Fruit fly (Drosophila melanogaster): ENCODE results near the gene CG9331.

The CG9331 gene

DNA sequence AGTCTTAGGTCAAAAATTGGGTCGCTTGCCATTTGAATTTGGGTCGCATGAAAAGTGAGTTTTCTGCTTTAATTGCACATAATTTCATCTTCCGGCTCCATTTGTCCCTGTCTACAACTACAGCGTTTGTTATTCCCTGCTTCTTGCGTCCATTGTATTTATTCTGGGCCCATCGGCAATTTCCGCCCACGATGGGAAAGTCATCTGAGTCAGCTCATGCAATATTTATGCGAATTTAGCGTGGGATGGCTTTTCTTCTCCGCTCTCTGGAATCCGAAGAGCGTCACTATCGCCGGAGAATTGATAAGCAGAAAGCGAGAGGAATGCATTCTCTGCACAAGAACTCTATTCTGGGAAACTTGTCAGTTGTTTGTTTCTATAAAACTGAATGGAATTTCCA, 30.1 kb upstream of the CG9331 start:
- no peak for TF ChIP-seq CG8478 (optimal IDR thresholded peaks at IDR 0.05)
- no peak for TF ChIP-seq usp (GFP tag; optimal IDR thresholded peaks at IDR 0.05)

DNA sequence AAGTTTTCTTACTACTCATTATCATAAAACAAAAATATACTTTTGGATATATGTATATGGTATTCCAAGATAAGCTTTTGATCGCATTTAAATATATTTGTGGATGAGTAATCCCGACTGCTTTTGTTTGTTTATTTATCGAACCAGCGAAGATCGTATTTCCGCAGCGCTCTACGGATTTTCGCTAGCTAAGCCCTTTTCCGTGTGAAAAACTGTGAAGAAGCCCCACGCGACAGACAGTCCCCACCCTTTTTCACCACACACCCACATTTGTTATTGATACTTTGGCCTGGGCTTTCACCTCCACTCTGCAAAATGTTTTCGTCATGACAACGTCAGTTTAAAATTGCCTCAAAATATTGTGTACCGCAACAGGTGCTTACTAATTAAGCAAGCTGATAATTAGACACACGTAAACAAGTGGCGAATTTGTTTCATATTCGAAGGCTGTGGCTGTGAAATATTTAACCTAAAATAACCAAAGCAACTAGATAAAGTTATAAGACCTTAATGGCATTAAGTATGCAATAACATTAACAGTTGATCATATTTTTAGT, 29.6 kb upstream of the CG9331 start:
- no peak for TF ChIP-seq psq (optimal IDR thresholded peaks at IDR 0.05)
- no peak for TF ChIP-seq pan (optimal IDR thresholded peaks at IDR 0.05)
- no peak for TF ChIP-seq usp (GFP tag; optimal IDR thresholded peaks at IDR 0.05)
- no peak for TF ChIP-seq Dll (optimal IDR thresholded peaks at IDR 0.05)
- TF ChIP-seq CG8478 (optimal IDR thresholded peaks at IDR 0.05) = no peak
- no peak for TF ChIP-seq EcR (GFP tag; optimal IDR thresholded peaks at IDR 0.05)

DNA sequence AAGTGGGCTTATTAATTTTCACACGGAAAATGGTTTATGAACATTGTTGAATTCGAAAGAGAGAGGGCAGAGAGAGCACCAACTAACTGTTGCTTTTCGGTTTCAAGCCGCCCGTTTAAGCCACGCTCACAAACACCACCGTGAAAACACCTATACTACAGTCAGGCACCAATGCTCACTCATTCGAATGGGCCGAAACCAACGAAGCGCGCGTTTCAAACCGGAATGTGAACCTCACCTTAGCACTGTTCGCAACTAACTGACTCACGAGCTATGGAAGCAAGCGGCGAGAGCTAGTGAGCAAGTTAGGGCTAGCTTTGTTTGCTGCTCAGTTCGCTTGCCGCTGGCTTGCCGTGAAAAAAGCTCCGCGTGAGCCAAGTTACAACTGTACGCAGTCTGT, 28.7 kb upstream of the CG9331 start:
- TF ChIP-seq CG8478 (optimal IDR thresholded peaks at IDR 0.05) (no peak), usp (GFP tag; optimal IDR thresholded peaks at IDR 0.05) (no peak), psq (optimal IDR thresholded peaks at IDR 0.05) (no peak), EcR (GFP tag; optimal IDR thresholded peaks at IDR 0.05) (no peak), Dll (optimal IDR thresholded peaks at IDR 0.05) (no peak), pan (optimal IDR thresholded peaks at IDR 0.05) (no peak)

DNA sequence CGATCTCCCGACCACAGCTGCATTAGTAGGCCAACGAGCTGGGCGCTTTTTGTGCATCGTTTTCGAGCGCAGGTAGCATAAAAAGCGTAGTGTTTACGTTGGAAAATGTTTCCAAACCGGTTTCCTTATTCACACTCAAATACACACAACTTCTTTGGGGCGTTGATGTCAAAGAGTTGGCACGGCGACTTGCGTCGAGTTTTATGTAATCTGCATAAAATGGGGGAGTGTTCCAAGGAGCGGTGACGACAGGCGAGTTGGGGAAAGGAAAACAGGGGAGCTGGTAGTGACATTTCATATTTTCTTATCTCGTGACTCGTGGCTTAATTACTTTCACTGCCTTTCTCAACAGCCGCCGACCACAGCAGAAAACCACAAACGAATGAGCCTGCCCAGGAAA, 28.0 kb upstream of the CG9331 start:
- TF ChIP-seq Dll (optimal IDR thresholded peaks at IDR 0.05) (no peak), usp (GFP tag; optimal IDR thresholded peaks at IDR 0.05) (no peak), psq (optimal IDR thresholded peaks at IDR 0.05) (no peak), CG8478 (optimal IDR thresholded peaks at IDR 0.05) (no peak), pan (optimal IDR thresholded peaks at IDR 0.05) (no peak), EcR (GFP tag; optimal IDR thresholded peaks at IDR 0.05) (no peak)

DNA sequence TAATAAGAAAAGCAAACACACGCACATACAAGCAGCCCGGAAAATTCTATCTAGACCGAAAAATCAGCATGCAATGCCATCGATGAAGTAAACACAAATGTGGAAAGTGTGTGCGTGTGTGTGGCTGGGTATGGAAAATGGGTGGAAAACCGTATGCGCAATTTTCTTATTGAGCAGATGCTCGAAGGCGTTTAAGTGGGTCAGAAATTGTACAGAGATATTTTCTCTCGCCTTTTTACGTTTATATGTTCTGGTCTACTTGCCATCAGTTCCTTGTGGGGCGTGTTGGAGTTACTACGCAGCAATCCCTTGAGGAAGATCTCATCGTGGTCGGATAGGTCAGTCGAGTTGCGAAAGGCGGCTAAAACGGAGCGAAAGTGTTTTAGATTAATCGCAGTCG, 26.9 kb upstream of the CG9331 start:
- TF ChIP-seq EcR (GFP tag; optimal IDR thresholded peaks at IDR 0.05) (no peak), Dll (optimal IDR thresholded peaks at IDR 0.05) (no peak), CG8478 (optimal IDR thresholded peaks at IDR 0.05) (no peak), psq (optimal IDR thresholded peaks at IDR 0.05) (no peak), pan (optimal IDR thresholded peaks at IDR 0.05) (no peak), usp (GFP tag; optimal IDR thresholded peaks at IDR 0.05) (no peak)

DNA sequence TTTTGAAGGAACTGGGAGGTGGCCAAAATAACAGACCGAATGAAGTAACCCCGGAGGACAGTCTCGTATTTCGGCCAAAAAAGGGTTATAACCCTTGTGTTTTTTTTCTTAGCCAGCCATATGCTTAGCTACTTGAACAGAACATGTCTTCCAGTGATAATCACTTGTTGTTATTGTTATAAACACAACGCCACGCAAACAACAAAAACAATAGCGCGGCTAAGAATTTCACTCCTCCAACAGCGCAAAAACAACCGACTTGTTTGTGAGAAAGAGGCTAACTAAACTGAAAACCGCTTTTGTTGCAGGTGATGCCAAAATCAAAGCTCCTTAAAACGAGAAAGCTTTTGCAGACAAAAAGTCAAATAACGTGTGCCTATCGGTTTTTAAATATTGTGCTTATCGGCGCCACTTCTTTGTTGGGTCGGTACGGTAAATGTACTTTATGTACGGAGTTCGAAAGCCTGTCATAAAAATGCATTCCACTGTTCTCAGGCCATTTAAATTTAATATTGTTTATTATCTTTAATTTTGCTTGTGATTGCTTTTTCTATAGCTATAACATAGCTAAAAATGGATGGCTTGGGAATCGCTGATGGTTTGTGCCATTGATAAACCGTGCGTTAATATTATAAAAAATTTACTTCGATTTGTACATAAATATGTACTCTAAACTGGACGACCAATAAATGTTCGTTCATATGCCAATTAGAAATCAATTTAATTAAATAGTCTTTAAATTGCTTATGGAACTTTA, 25.7 kb upstream of the CG9331 start, which contains the start of gene vari:
vari (minus strand) TSS at position 285 of the 757 bp plus-strand sequence.
- TF ChIP-seq Dll (optimal IDR thresholded peaks at IDR 0.05) (no peak), pan (optimal IDR thresholded peaks at IDR 0.05) (no peak), CG8478 (optimal IDR thresholded peaks at IDR 0.05) (no peak), EcR (GFP tag; optimal IDR thresholded peaks at IDR 0.05) (no peak), psq (optimal IDR thresholded peaks at IDR 0.05) (no peak), usp (GFP tag; optimal IDR thresholded peaks at IDR 0.05) (no peak)

DNA sequence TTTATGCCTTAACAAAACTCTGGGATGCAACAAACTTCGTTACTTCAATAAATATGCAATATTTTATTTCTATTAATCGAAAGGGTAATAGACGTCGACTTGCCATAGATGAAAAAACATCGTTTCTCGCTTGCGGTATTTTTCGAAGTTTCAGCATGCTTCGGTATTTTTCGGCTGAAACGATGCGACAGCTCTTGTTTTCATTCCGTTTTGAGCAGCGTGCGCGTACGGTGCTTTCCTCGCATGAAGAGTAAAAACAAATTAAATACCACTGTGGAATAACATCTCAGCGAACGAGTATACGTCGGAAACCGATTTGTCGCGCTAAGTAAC, 25.1 kb upstream of the CG9331 start, which contains the start of gene CG9328:
CG9328 (plus strand) TSS at position 201 of the 333 bp plus-strand sequence.
- TF ChIP-seq usp (GFP tag; optimal IDR thresholded peaks at IDR 0.05) (no peak), Dll (optimal IDR thresholded peaks at IDR 0.05) (no peak), CG8478 (optimal IDR thresholded peaks at IDR 0.05) (no peak), EcR (GFP tag; optimal IDR thresholded peaks at IDR 0.05) (no peak), psq (optimal IDR thresholded peaks at IDR 0.05) (no peak), pan (optimal IDR thresholded peaks at IDR 0.05) (no peak)

DNA sequence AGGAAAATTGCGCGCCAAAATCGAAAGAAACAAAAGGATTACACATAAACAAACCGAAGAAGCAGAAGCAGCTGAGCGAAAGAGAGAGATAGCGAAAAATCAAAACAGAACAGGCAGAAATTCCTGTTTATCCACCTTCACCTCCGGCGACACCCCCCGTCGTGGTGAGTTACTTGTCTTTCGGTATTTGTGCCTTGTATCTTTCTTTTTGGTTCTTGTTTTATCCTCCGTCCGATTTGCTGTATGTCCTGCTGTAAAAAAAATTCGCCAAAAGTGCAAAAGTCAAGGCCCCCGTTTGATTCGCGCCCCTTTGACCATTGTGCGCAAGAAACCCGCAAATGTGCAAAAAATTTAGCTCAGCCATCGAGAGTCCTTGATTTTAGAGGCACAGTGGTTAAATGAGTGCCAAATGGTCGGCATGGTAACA, 24.3 kb upstream of the CG9331 start:
- no peak for TF ChIP-seq CG8478 (optimal IDR thresholded peaks at IDR 0.05)
- no peak for TF ChIP-seq pan (optimal IDR thresholded peaks at IDR 0.05)
- no peak for TF ChIP-seq EcR (GFP tag; optimal IDR thresholded peaks at IDR 0.05)
- no peak for TF ChIP-seq psq (optimal IDR thresholded peaks at IDR 0.05)
- no peak for TF ChIP-seq usp (GFP tag; optimal IDR thresholded peaks at IDR 0.05)
- TF ChIP-seq Dll (optimal IDR thresholded peaks at IDR 0.05) = no peak

DNA sequence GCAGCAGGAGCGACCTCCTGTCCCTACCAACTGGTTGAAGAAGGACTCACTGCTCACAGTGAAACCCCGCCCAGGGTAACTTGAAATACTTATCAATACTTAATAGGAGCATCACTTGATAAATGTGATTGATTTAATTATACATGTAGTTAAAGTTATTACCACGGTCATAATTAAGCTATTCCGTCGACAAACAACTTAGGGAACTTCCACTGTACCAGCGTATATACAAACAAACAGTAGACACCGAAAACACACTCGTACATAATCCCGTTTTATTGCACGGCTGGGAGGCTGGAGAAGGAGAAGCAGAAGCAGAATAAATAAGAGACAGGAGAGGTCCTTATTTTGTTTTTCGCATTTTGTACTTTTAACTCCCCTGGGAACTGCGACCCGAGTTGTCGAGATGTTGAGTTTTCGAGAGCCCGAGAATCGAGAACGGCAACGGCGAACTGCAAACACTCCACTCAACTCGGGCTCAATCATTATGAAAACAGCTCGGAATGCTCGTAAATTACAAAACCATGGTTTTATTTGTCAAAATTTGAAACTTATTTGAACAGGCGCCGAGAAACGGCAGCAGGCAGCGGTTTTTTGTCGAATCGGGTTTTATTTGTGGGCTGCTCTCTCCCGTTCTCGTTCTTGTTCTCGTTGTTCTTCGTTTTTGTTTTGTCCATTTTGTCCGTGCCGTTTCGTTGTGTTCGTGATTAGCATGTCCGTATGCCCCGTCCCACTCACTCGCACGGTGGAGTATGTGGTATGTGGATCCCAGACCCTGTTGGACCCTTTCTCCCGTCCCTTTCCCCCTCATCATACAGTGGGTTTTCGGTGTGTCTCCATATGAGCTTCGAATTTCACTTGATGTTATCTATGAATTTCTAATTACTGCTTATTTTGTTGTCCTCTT, 22.4 kb upstream of the CG9331 start:
- TF ChIP-seq psq (optimal IDR thresholded peaks at IDR 0.05) (no peak), CG8478 (optimal IDR thresholded peaks at IDR 0.05) (no peak), pan (optimal IDR thresholded peaks at IDR 0.05) (no peak), EcR (GFP tag; optimal IDR thresholded peaks at IDR 0.05) (no peak), usp (GFP tag; optimal IDR thresholded peaks at IDR 0.05) (no peak), Dll (optimal IDR thresholded peaks at IDR 0.05) (no peak)

DNA sequence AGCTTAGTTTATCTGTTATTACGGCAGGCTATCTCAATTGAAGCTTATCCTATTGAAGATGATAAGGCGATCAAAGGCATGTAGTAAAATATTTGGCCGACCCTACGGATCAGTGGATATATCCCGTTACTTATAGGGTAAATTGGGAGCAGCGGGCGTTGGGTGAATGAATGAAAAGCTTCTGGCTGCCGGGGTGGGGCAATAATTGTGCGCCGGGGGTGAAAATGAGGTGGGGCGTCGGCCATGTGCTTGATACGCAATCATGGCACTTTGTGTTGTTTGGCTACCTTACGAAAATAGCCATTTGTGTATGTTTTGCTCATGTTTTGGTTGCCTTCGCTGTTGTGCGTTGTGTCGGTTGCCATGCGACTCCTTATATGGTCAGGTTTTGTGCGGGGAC, 20.8 kb upstream of the CG9331 start:
- TF ChIP-seq pan (optimal IDR thresholded peaks at IDR 0.05) = no peak
- TF ChIP-seq usp (GFP tag; optimal IDR thresholded peaks at IDR 0.05) = no peak
- no peak for TF ChIP-seq EcR (GFP tag; optimal IDR thresholded peaks at IDR 0.05)
- TF ChIP-seq psq (optimal IDR thresholded peaks at IDR 0.05) = no peak
- TF ChIP-seq CG8478 (optimal IDR thresholded peaks at IDR 0.05) = no peak
- no peak for TF ChIP-seq Dll (optimal IDR thresholded peaks at IDR 0.05)

DNA sequence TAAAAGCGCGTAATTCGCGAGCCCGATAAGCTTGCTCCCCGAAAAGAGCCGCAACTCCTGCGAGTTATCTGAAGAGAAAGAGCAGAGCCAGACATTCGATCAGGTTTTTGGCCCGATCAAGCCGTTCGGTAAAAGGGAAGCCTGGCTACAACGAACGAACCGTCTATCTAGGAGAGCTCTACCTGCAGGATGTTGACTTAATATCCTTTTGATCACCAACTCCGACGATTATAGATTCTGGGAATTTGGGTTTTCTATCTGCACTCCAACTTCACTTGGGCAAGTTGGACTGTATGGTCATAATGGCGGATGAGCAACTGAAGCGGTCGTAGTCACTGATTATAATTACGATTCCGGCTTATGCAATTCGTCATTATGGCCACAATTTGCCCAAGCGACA, 20.4 kb upstream of the CG9331 start:
- TF ChIP-seq CG8478 (optimal IDR thresholded peaks at IDR 0.05) (no peak), EcR (GFP tag; optimal IDR thresholded peaks at IDR 0.05) (no peak), usp (GFP tag; optimal IDR thresholded peaks at IDR 0.05) (no peak), Dll (optimal IDR thresholded peaks at IDR 0.05) (no peak)

DNA sequence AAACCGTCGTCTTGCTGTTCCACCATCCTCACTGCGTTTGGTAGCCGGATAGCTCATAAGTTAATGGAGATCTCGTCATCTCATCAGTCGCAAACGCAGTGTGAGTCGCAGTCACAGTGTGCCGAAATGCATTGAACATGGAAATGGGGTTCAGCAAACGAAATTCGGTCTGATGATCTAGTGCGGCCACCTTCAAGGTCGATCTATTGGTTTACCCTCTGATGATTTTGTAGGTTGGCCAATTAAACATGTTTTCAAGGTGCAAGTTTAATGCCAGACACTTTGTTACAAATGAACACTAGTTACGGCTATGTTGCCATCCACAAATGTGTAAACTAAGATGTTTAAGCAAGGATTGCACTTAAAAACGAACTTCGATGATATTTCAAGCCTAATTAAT, 19.8 kb upstream of the CG9331 start:
- TF ChIP-seq usp (GFP tag; optimal IDR thresholded peaks at IDR 0.05) = no peak
- TF ChIP-seq psq (optimal IDR thresholded peaks at IDR 0.05) = no peak
- TF ChIP-seq CG8478 (optimal IDR thresholded peaks at IDR 0.05) = no peak
- TF ChIP-seq Dll (optimal IDR thresholded peaks at IDR 0.05) = no peak
- no peak for TF ChIP-seq pan (optimal IDR thresholded peaks at IDR 0.05)
- TF ChIP-seq EcR (GFP tag; optimal IDR thresholded peaks at IDR 0.05) = no peak

All from whole organism.